Fruit fly (Drosophila melanogaster) whole organism, embryonic: ENCODE data around the gene prt.

Source experiments
- Antp ChIP-seq: fragments of 200-800 bp; sonication (Bioruptor generic); optimal IDR thresholded peaks from 3 replicates; lab custom pipeline; 2016; ENCODE audit warnings: missing biosample characterization, missing genetic modification characterization
- Atf-2 ChIP-seq: fragments of 200-800 bp; sonication (Bioruptor generic); optimal IDR thresholded peaks from 2 replicates; lab custom pipeline; 2016; ENCODE audit warnings: missing biosample characterization, missing genetic modification characterization
- CG10565 ChIP-seq: fragments of 200-800 bp; sonication (Bioruptor generic); optimal IDR thresholded peaks from 3 replicates; lab custom pipeline; 2016; ENCODE audit warnings: missing biosample characterization, mild to moderate bottlenecking, missing genetic modification characterization
- CG11695 ChIP-seq: fragments of 200-800 bp; sonication (Bioruptor generic); IDR thresholded peaks from 3 replicates; pipeline ENCODE4 v1.3.6; 2022; ENCODE audit warnings: missing biosample characterization, missing genetic modification characterization
- CG14860 ChIP-seq: fragments of 200-800 bp; sonication (Bioruptor generic); IDR thresholded peaks from 3 replicates; pipeline ENCODE4 v1.3.6; 2022; ENCODE audit warnings: missing biosample characterization, missing genetic modification characterization; ENCODE audit not compliant: partially characterized antibody
- CG15011 ChIP-seq: fragments of 200-800 bp; sonication (Bioruptor generic); optimal IDR thresholded peaks from 3 replicates; lab custom pipeline; 2018; ENCODE audit warnings: missing biosample characterization, mild to moderate bottlenecking, missing genetic modification characterization
- CG18262 ChIP-seq: fragments of 200-800 bp; optimal IDR thresholded peaks from 3 replicates; lab custom pipeline; 2019; ENCODE audit warnings: missing biosample characterization, mild to moderate bottlenecking, missing genetic modification characterization, moderate library complexity
- CG2875 ChIP-seq: fragments of 200-800 bp; sonication (Bioruptor generic); optimal IDR thresholded peaks from 2 replicates; lab custom pipeline; 2017; ENCODE audit warnings: missing biosample characterization, mild to moderate bottlenecking, missing genetic modification characterization, missing genetic modification reagents
- CG3163 ChIP-seq: fragments of 200-800 bp; sonication (Bioruptor generic); optimal IDR thresholded peaks from 3 replicates; lab custom pipeline; 2016; ENCODE audit warnings: missing biosample characterization, missing genetic modification characterization
- CG32772 ChIP-seq: fragments of 200-800 bp; sonication (Bioruptor generic); IDR thresholded peaks from 2 replicates; pipeline ENCODE4 v1.3.6; 2022; ENCODE audit warnings: missing biosample characterization, missing genetic modification characterization
- CG33557 ChIP-seq: fragments of 200-800 bp; sonication (Bioruptor generic); optimal IDR thresholded peaks from 2 replicates; lab custom pipeline; 2019; ENCODE audit warnings: missing biosample characterization, mild to moderate bottlenecking, missing genetic modification characterization, moderate library complexity
- CG42726 ChIP-seq: fragments of 200-800 bp; sonication (Bioruptor generic); IDR thresholded peaks from 2 replicates; pipeline ENCODE4 v1.3.6; 2022; ENCODE audit warnings: missing biosample characterization, missing genetic modification characterization; ENCODE audit not compliant: partially characterized antibody
- CG7839 ChIP-seq: fragments of 200-800 bp; sonication (Bioruptor generic); optimal IDR thresholded peaks from 3 replicates; lab custom pipeline; 2018; ENCODE audit warnings: missing biosample characterization, mild to moderate bottlenecking, missing genetic modification characterization, moderate library complexity
- CoRest ChIP-seq: fragments of 200-800 bp; sonication (Bioruptor generic); optimal IDR thresholded peaks from 3 replicates; lab custom pipeline; 2018; ENCODE audit warnings: missing biosample characterization, mild to moderate bottlenecking, missing genetic modification characterization, moderate library complexity
- CrebB ChIP-seq: fragments of 200-800 bp; sonication (Bioruptor generic); optimal IDR thresholded peaks from 3 replicates; lab custom pipeline; 2018; ENCODE audit warnings: missing biosample characterization, mild to moderate bottlenecking, missing genetic modification characterization
- Dp ChIP-seq: fragments of 200-800 bp; sonication (Bioruptor generic); optimal IDR thresholded peaks from 2 replicates; lab custom pipeline; 2018; ENCODE audit warnings: missing biosample characterization, mild to moderate bottlenecking, missing genetic modification characterization, moderate library complexity
- HLH3B ChIP-seq: fragments of 200-800 bp; sonication (Bioruptor generic); IDR thresholded peaks from 2 replicates; pipeline ENCODE4 v1.3.6; 2022; ENCODE audit warnings: missing biosample characterization, missing genetic modification characterization
- Hr39 ChIP-seq: fragments of >200 bp; optimal IDR thresholded peaks from 2 replicates; lab custom pipeline; 2017
- Jarid2 ChIP-seq: fragments of 200-800 bp; sonication (Bioruptor generic); optimal IDR thresholded peaks from 3 replicates; lab custom pipeline; 2017; ENCODE audit warnings: mild to moderate bottlenecking, missing biosample characterization, missing genetic modification reagents, missing genetic modification characterization
- NC2α ChIP-seq: fragments of 200-800 bp; sonication (Bioruptor generic); optimal IDR thresholded peaks from 2 replicates; lab custom pipeline; 2016; ENCODE audit warnings: missing biosample characterization, missing genetic modification characterization
- Pdp1 ChIP-seq, 2 experiments: fragments of 200-800 bp; sonication (Bioruptor generic); optimal IDR thresholded peaks; 3 replicates each; lab custom pipeline; 2016; ENCODE audit warnings: missing biosample characterization in 2 of 2, missing genetic modification characterization in 2 of 2, mild to moderate bottlenecking in 1 of 2, moderate library complexity in 1 of 2
- Ravus ChIP-seq: fragments of 200-800 bp; sonication (Bioruptor generic); IDR thresholded peaks from 2 replicates; pipeline ENCODE4 v1.3.6; 2022; ENCODE audit warnings: missing biosample characterization, missing genetic modification characterization
- Rx ChIP-seq: fragments of 200-800 bp; sonication (Bioruptor generic); IDR thresholded peaks from 2 replicates; pipeline ENCODE4 v1.3.6; 2022; ENCODE audit warnings: missing biosample characterization, missing genetic modification characterization
- Scr ChIP-seq: fragments of 200-800 bp; sonication (Bioruptor generic); IDR thresholded peaks from 2 replicates; pipeline ENCODE4 v1.3.6; 2022; ENCODE audit warnings: missing biosample characterization, missing genetic modification characterization; ENCODE audit not compliant: partially characterized antibody
- Side ChIP-seq: fragments of 200-800 bp; sonication (Bioruptor generic); optimal IDR thresholded peaks from 2 replicates; lab custom pipeline; 2016; ENCODE audit warnings: missing biosample characterization, missing genetic modification characterization
- Sox102F ChIP-seq: fragments of 200-800 bp; sonication (Bioruptor generic); optimal IDR thresholded peaks from 2 replicates; lab custom pipeline; 2018; ENCODE audit warnings: missing biosample characterization, mild to moderate bottlenecking, missing genetic modification characterization, moderate library complexity
- Ssrp ChIP-seq: fragments of 200-800 bp; sonication (Bioruptor generic); optimal IDR thresholded peaks from 2 replicates; lab custom pipeline; 2018; ENCODE audit warnings: missing biosample characterization, mild to moderate bottlenecking, missing genetic modification characterization, moderate library complexity
- Usf ChIP-seq: fragments of 200-800 bp; sonication (Bioruptor generic); optimal IDR thresholded peaks from 2 replicates; lab custom pipeline; 2017; ENCODE audit warnings: missing genotype, missing biosample characterization, missing genetic modification characterization
- ab ChIP-seq: fragments of 200-800 bp; sonication (Bioruptor generic); optimal IDR thresholded peaks from 2 replicates; lab custom pipeline; 2016; ENCODE audit warnings: missing biosample characterization, missing genetic modification characterization
- ap ChIP-seq: fragments of 200-800 bp; sonication (Bioruptor generic); IDR thresholded peaks from 2 replicates; pipeline ENCODE4 v1.3.6; 2022; ENCODE audit warnings: missing biosample characterization, missing genetic modification characterization
- dimm ChIP-seq: fragments of 200-800 bp; sonication (Bioruptor generic); IDR thresholded peaks from 2 replicates; pipeline ENCODE4 v1.3.6; 2022; ENCODE audit warnings: missing biosample characterization, missing genetic modification characterization
- disco-r ChIP-seq: fragments of 200-800 bp; sonication (Bioruptor generic); optimal IDR thresholded peaks from 2 replicates; lab custom pipeline; 2016; ENCODE audit warnings: missing biosample characterization, missing genetic modification characterization
- fd3F ChIP-seq: fragments of 200-800 bp; sonication (Bioruptor generic); optimal IDR thresholded peaks from 2 replicates; lab custom pipeline; 2018; ENCODE audit warnings: missing biosample characterization, mild to moderate bottlenecking, missing genetic modification characterization, moderate library complexity
- gsb-n ChIP-seq: fragments of 200-800 bp; sonication (Bioruptor generic); optimal IDR thresholded peaks from 3 replicates; lab custom pipeline; 2018; ENCODE audit warnings: missing biosample characterization, mild to moderate bottlenecking, missing genetic modification characterization
- ind ChIP-seq: fragments of 200-800 bp; sonication (Bioruptor generic); optimal IDR thresholded peaks from 3 replicates; lab custom pipeline; 2016; ENCODE audit warnings: missing biosample characterization, missing genetic modification characterization
- insv ChIP-seq, 2 experiments: fragments of 200-800 bp; sonication (Bioruptor generic); optimal IDR thresholded peaks; 3 replicates each; lab custom pipeline; 2016 to 2018; ENCODE audit warnings: missing biosample characterization in 2 of 2, missing genetic modification characterization in 2 of 2
- kni ChIP-seq: fragments of 200-800 bp; sonication (Bioruptor generic); optimal IDR thresholded peaks from 3 replicates; lab custom pipeline; 2017; ENCODE audit warnings: mild to moderate bottlenecking, missing biosample characterization, missing genetic modification reagents, missing genetic modification characterization
- knrl ChIP-seq: fragments of 200-800 bp; sonication (Bioruptor generic); IDR thresholded peaks from 3 replicates; pipeline ENCODE4 v1.3.6; 2022; ENCODE audit warnings: missing biosample characterization, missing genetic modification characterization; ENCODE audit not compliant: partially characterized antibody
- lmd ChIP-seq: fragments of 200-800 bp; sonication (Bioruptor generic); IDR thresholded peaks from 2 replicates; pipeline ENCODE4 v1.3.6; 2022; ENCODE audit warnings: missing biosample characterization, missing genetic modification characterization
- mam ChIP-seq: fragments of 200-800 bp; sonication (Bioruptor generic); optimal IDR thresholded peaks from 3 replicates; lab custom pipeline; 2016; ENCODE audit warnings: missing biosample characterization, missing genetic modification characterization
- pita ChIP-seq: fragments of 200-800 bp; sonication (Bioruptor generic); optimal IDR thresholded peaks from 2 replicates; lab custom pipeline; 2017; ENCODE audit warnings: missing biosample characterization, mild to moderate bottlenecking, missing genetic modification characterization
- psq ChIP-seq: fragments of 200-800 bp; sonication (Bioruptor generic); optimal IDR thresholded peaks from 2 replicates; lab custom pipeline; 2017; ENCODE audit warnings: missing biosample characterization, missing genetic modification characterization
- ranshi ChIP-seq: fragments of 200-800 bp; sonication (Bioruptor generic); IDR thresholded peaks from 2 replicates; pipeline ENCODE4 v1.3.6; 2022; ENCODE audit warnings: missing biosample characterization, missing genetic modification characterization
- ro ChIP-seq: fragments of 200-800 bp; sonication (Bioruptor generic); IDR thresholded peaks from 2 replicates; pipeline ENCODE4 v1.3.6; 2022; ENCODE audit warnings: missing biosample characterization, missing genetic modification characterization
- run ChIP-seq: fragments of 200-800 bp; sonication (Bioruptor generic); optimal IDR thresholded peaks from 3 replicates; lab custom pipeline; 2018; ENCODE audit warnings: missing biosample characterization, mild to moderate bottlenecking, missing genetic modification characterization
- salm ChIP-seq: fragments of 200-800 bp; sonication (Bioruptor generic); optimal IDR thresholded peaks from 2 replicates; lab custom pipeline; 2018; ENCODE audit warnings: missing biosample characterization, mild to moderate bottlenecking, missing genetic modification characterization
- sim ChIP-seq: fragments of 200-800 bp; sonication (Bioruptor generic); IDR thresholded peaks from 2 replicates; pipeline ENCODE4 v1.3.6; 2022; ENCODE audit warnings: missing biosample characterization, missing genetic modification characterization
- tna ChIP-seq: fragments of 200-800 bp; sonication (Bioruptor generic); IDR thresholded peaks from 2 replicates; pipeline ENCODE4 v1.3.6; 2022; ENCODE audit warnings: missing biosample characterization, missing genetic modification characterization; ENCODE audit not compliant: partially characterized antibody
- yki ChIP-seq: fragments of >200 bp; optimal IDR thresholded peaks from 3 replicates; lab custom pipeline; 2018
- zfh2 ChIP-seq: fragments of 200-800 bp; sonication (Bioruptor generic); optimal IDR thresholded peaks from 2 replicates; lab custom pipeline; 2016; ENCODE audit warnings: missing biosample characterization, missing genetic modification characterization

prt gene

DNA sequence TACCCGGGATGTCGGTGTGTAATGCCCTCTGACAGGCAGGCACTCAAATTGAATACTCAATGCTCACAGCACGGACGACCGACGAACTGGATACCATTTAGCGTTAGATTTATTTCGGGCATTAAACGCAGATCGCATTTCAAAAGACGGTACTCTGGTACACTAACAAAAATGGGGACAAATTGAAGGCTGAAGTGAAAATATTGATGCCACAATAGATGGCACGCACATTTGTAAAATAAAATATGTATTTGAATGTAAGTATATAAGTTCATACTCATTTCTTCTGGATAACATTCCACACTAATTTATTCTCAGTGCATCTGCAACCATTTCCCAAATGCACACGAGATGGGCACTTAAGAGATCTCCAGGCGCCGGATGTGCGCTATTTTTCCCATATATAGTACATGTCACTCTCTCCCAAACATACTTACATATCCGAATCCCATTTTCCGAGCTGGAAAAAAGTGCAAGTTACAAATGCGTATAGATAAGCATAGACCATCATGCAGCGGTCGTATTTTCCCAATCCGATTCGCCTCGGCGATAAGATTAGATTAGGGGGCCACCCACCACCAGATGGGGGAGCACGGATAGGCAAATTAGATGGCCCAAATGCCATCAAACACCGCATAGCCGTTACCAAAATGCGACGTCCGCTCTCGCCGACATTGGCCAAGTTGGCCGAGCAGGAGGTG is 10.8 kb upstream of the prt start, which contains the start of gene CG10301 (continued):
- TF ChIP-seq Side (GFP tag; lab: Kevin White, UChicago) (peak; percentile 10), pita (GFP tag; lab: Kevin White, UChicago) (no peak), HLH3B (GFP tag; lab: Robert Waterston, UW) (peak; percentile 43; the same call in 1 of the 2 replicates), Atf-2 (GFP tag; lab: Kevin White, UChicago) (peak; percentile 46), CG7839 (tag; lab: Kevin White, UChicago) (peak; percentile 60), Pdp1 (GFP tag; optimal IDR thresholded peaks at IDR 0.05; lab: Kevin White, UChicago) (peak; percentile 21 to 34), Antp (GFP tag; lab: Kevin White, UChicago) (no peak), CG42726 (GFP tag; lab: Robert Waterston, UW) (no peak), CG32772 (GFP tag; lab: Robert Waterston, UW) (peak; percentile 49; the same call in 1 of the 2 replicates), ab (GFP tag; lab: Kevin White, UChicago) (no peak), Sox102F (GFP tag; lab: Kevin White, UChicago) (peak; percentile 70), Hr39 (no peak), fd3F (GFP tag; lab: Kevin White, UChicago) (no peak), CG2875 (GFP tag; lab: Kevin White, UChicago) (peak; percentile 44), ranshi (peak; percentile 68), CG10565 (GFP tag; lab: Kevin White, UChicago) (no peak), mam (GFP tag; lab: Kevin White, UChicago) (peak; percentile 13), CG11695 (GFP tag; lab: Robert Waterston, UW) (peak; percentile 50; the same call in 1 of the 3 replicates), knrl (GFP tag; lab: Robert Waterston, UW) (no peak), lmd (GFP tag; lab: Robert Waterston, UW) (peak; percentile 62), Usf (GFP tag; lab: Kevin White, UChicago) (peak; percentile 44), NC2α (GFP tag; lab: Kevin White, UChicago) (peak; percentile 9), sim (GFP tag; lab: Robert Waterston, UW) (peak; percentile 31; the same call in 1 of the 2 replicates), disco-r (GFP tag; lab: Kevin White, UChicago) (no peak), zfh2 (GFP tag; lab: Kevin White, UChicago) (no peak), dimm (no peak; the same call in 1 of the 2 replicates), CG3163 (GFP tag; lab: Kevin White, UChicago) (no peak), ro (GFP tag; lab: Robert Waterston, UW) (no peak), CrebB (tag; lab: Kevin White, UChicago) (no peak), Ravus (GFP tag; lab: Robert Waterston, UW) (no peak; the same call in 1 of the 2 replicates), ind (GFP tag; lab: Kevin White, UChicago) (peak; percentile 20), CG15011 (no peak), tna (GFP tag; lab: Robert Waterston, UW) (no peak), Rx (peak; percentile 39), yki (lab: Kevin White, UChicago) (no peak), psq (GFP tag; lab: Kevin White, UChicago) (no peak), Dp (GFP tag; lab: Kevin White, UChicago) (no peak), ap (0 out of 2 replicates have a peak, but pooled peaks have one; percentile 39), Jarid2 (GFP tag; lab: Kevin White, UChicago) (no peak), CG18262 (tag; lab: Kevin White, UChicago) (peak; percentile 74), insv (GFP tag; optimal IDR thresholded peaks at IDR 0.05; lab: Kevin White, UChicago) (no peak), kni (GFP tag; lab: Kevin White, UChicago) (no peak), gsb-n (tag; lab: Kevin White, UChicago) (peak; percentile 48), run (tag; lab: Kevin White, UChicago) (no peak), Scr (GFP tag; lab: Robert Waterston, UW) (no peak), salm (tag; lab: Kevin White, UChicago) (no peak), CG14860 (GFP tag; lab: Robert Waterston, UW) (no peak), CG33557 (peak; percentile 61), Ssrp (tag; lab: Kevin White, UChicago) (peak; percentile 66), CoRest (tag; lab: Kevin White, UChicago) (peak; percentile 61)
